Fruit fly (Drosophila melanogaster) whole organism, embryonic: ENCODE results near the gene rgn.

Experiments
- BEAF-32 ChIP-seq: fragments of 200-800 bp; sonication (Bioruptor generic); optimal IDR thresholded peaks from 3 replicates; lab custom pipeline; 2017; ENCODE audit warnings: missing biosample characterization, missing genetic modification characterization, mild to moderate bottlenecking, moderate library complexity, missing genetic modification reagents
- CG12071 ChIP-seq: fragments of 200-800 bp; sonication (Bioruptor generic); optimal IDR thresholded peaks from 3 replicates; lab custom pipeline; 2018; ENCODE audit warnings: missing biosample characterization, mild to moderate bottlenecking, missing genetic modification characterization
- CG12659 ChIP-seq: fragments of 200-800 bp; sonication (Bioruptor generic); optimal IDR thresholded peaks from 3 replicates; lab custom pipeline; 2017; ENCODE audit warnings: mild to moderate bottlenecking, missing biosample characterization, missing genetic modification reagents, missing genetic modification characterization
- CG13287 ChIP-seq: fragments of 200-800 bp; sonication (Bioruptor generic); IDR thresholded peaks from 2 replicates; pipeline ENCODE4 v1.3.6; 2022; ENCODE audit warnings: missing biosample characterization, missing genetic modification characterization; ENCODE audit not compliant: partially characterized antibody
- CG17186 ChIP-seq: fragments of 200-800 bp; sonication (Bioruptor generic); optimal IDR thresholded peaks from 3 replicates; lab custom pipeline; 2017; ENCODE audit warnings: missing biosample characterization, missing genetic modification reagents, missing genetic modification characterization
- CG17328 ChIP-seq: fragments of 200-800 bp; sonication (Bioruptor generic); IDR thresholded peaks from 2 replicates; pipeline ENCODE4 v1.3.6; 2022; ENCODE audit warnings: missing biosample characterization, missing genetic modification characterization
- CG2116 ChIP-seq: fragments of 200-800 bp; sonication (Bioruptor generic); optimal IDR thresholded peaks from 3 replicates; lab custom pipeline; 2018; ENCODE audit warnings: missing biosample characterization, mild to moderate bottlenecking, missing genetic modification characterization
- CG2129 ChIP-seq: fragments of 200-800 bp; sonication (Bioruptor generic); IDR thresholded peaks from 2 replicates; pipeline ENCODE4 v1.3.6; 2022; ENCODE audit warnings: missing biosample characterization, missing genetic modification characterization; ENCODE audit not compliant: partially characterized antibody
- CG2678 ChIP-seq: fragments of 200-800 bp; sonication (Bioruptor generic); optimal IDR thresholded peaks from 3 replicates; lab custom pipeline; 2019; ENCODE audit warnings: missing biosample characterization, mild to moderate bottlenecking, missing genetic modification characterization, moderate library complexity
- CG34224 ChIP-seq: fragments of 200-800 bp; sonication (Bioruptor generic); IDR thresholded peaks from 3 replicates; pipeline ENCODE4 v1.3.6; 2022; ENCODE audit warnings: missing biosample characterization, missing genetic modification characterization; ENCODE audit not compliant: partially characterized antibody
- CG34376 ChIP-seq: fragments of 200-800 bp; sonication (Bioruptor generic); optimal IDR thresholded peaks from 2 replicates; lab custom pipeline; 2018; ENCODE audit warnings: missing biosample characterization, mild to moderate bottlenecking, missing genetic modification characterization
- CG4617 ChIP-seq: fragments of 200-800 bp; sonication (Bioruptor generic); optimal IDR thresholded peaks from 3 replicates; lab custom pipeline; 2016; ENCODE audit warnings: missing biosample characterization, missing genetic modification characterization, borderline replicate concordance
- CG6854 ChIP-seq: fragments of 200-800 bp; sonication (Bioruptor generic); optimal IDR thresholded peaks from 3 replicates; lab custom pipeline; 2017; ENCODE audit warnings: missing biosample characterization, mild to moderate bottlenecking, missing genetic modification characterization
- CTCF ChIP-seq: fragments of 200-800 bp; sonication (Bioruptor generic); optimal IDR thresholded peaks from 2 replicates; lab custom pipeline; 2017; ENCODE audit warnings: missing biosample characterization, mild to moderate bottlenecking, missing genetic modification characterization, moderate library complexity
- Dll ChIP-seq: fragments of 200-800 bp; sonication (Bioruptor generic); IDR thresholded peaks from 4 replicates; pipeline ENCODE4 v1.3.6; 2022; ENCODE audit warnings: missing biosample characterization, missing genetic modification characterization; ENCODE audit not compliant: partially characterized antibody
- Doc3 ChIP-seq: fragments of 200-800 bp; sonication (Bioruptor generic); IDR thresholded peaks from 3 replicates; pipeline ENCODE4 v1.3.6; 2022; ENCODE audit warnings: missing biosample characterization, missing genetic modification characterization; ENCODE audit not compliant: partially characterized antibody
- Dp ChIP-seq: fragments of 200-800 bp; sonication (Bioruptor generic); optimal IDR thresholded peaks from 2 replicates; lab custom pipeline; 2018; ENCODE audit warnings: missing biosample characterization, mild to moderate bottlenecking, missing genetic modification characterization, moderate library complexity
- Dref ChIP-seq: fragments of 200-800 bp; sonication (Bioruptor generic); IDR thresholded peaks from 2 replicates; pipeline ENCODE4 v1.3.6; 2022; ENCODE audit warnings: missing biosample characterization, missing genetic modification characterization
- HLH4C ChIP-seq: fragments of 200-800 bp; sonication (Bioruptor generic); IDR thresholded peaks from 3 replicates; pipeline ENCODE4 v1.3.6; 2022; ENCODE audit warnings: missing biosample characterization, missing genetic modification characterization; ENCODE audit not compliant: partially characterized antibody
- MESR4 ChIP-seq: fragments of 200-800 bp; sonication (Bioruptor generic); optimal IDR thresholded peaks from 2 replicates; lab custom pipeline; 2018; ENCODE audit warnings: missing biosample characterization, mild to moderate bottlenecking, missing genetic modification characterization, moderate library complexity
- Opbp ChIP-seq: fragments of 200-800 bp; sonication (Bioruptor generic); IDR thresholded peaks from 3 replicates; pipeline ENCODE4 v1.3.6; 2022; ENCODE audit warnings: missing biosample characterization, missing genetic modification characterization; ENCODE audit not compliant: partially characterized antibody
- Taf1 ChIP-seq: fragments of 200-800 bp; sonication (Bioruptor generic); IDR thresholded peaks from 2 replicates; pipeline ENCODE4 v1.3.6; 2022; ENCODE audit warnings: missing biosample characterization, missing genetic modification characterization
- YL-1 ChIP-seq: fragments of 200-800 bp; sonication (Bioruptor generic); optimal IDR thresholded peaks from 3 replicates; lab custom pipeline; 2017; ENCODE audit warnings: missing biosample characterization, mild to moderate bottlenecking, missing genetic modification characterization
- ato ChIP-seq: fragments of 200-800 bp; sonication (Bioruptor generic); IDR thresholded peaks from 2 replicates; pipeline ENCODE4 v1.3.6; 2022; ENCODE audit warnings: missing biosample characterization, missing genetic modification characterization; ENCODE audit not compliant: partially characterized antibody
- bab2 ChIP-seq: fragments of 200-800 bp; sonication (Bioruptor generic); optimal IDR thresholded peaks from 2 replicates; lab custom pipeline; 2016; ENCODE audit warnings: missing biosample characterization, missing genetic modification characterization
- bbx ChIP-seq: fragments of 200-800 bp; sonication (Bioruptor generic); IDR thresholded peaks from 2 replicates; pipeline ENCODE4 v1.3.6; 2022; ENCODE audit warnings: missing biosample characterization, missing genetic modification characterization; ENCODE audit not compliant: partially characterized antibody
- chinmo ChIP-seq: fragments of 200-800 bp; sonication (Bioruptor generic); IDR thresholded peaks from 4 replicates; pipeline ENCODE4 v1.3.6; 2022; ENCODE audit warnings: missing biosample characterization, missing genetic modification characterization; ENCODE audit not compliant: partially characterized antibody
- chn ChIP-seq: fragments of 200-800 bp; sonication (Bioruptor generic); optimal IDR thresholded peaks from 2 replicates; lab custom pipeline; 2016; ENCODE audit warnings: missing biosample characterization, missing genetic modification characterization
- crp ChIP-seq, 2 experiments: fragments of 200-800 bp; sonication (Bioruptor generic); optimal IDR thresholded peaks; 2 replicates in 1 of 2; 3 replicates in 1 of 2; lab custom pipeline; 2017; ENCODE audit warnings: missing biosample characterization in 2 of 2, missing genetic modification characterization in 2 of 2, mild to moderate bottlenecking in 1 of 2, moderate library complexity in 1 of 2
- dm ChIP-seq: fragments of 200-800 bp; sonication (Bioruptor generic); optimal IDR thresholded peaks from 3 replicates; lab custom pipeline; 2016; ENCODE audit warnings: missing biosample characterization, missing genetic modification characterization
- eyg ChIP-seq: fragments of 200-800 bp; sonication (Bioruptor generic); optimal IDR thresholded peaks from 3 replicates; lab custom pipeline; 2016; ENCODE audit warnings: missing biosample characterization, missing genetic modification characterization
- gfzf ChIP-seq: fragments of 200-800 bp; sonication (Bioruptor generic); optimal IDR thresholded peaks from 2 replicates; lab custom pipeline; 2016; ENCODE audit warnings: missing biosample characterization, mild to moderate bottlenecking, missing genetic modification characterization, moderate library complexity
- hb ChIP-seq: fragments of 200-800 bp; sonication (Bioruptor generic); IDR thresholded peaks from 3 replicates; pipeline ENCODE4 v1.3.6; 2022; ENCODE audit warnings: missing biosample characterization, missing genetic modification characterization; ENCODE audit not compliant: partially characterized antibody
- hbn ChIP-seq: fragments of 200-800 bp; sonication (Bioruptor generic); IDR thresholded peaks from 2 replicates; pipeline ENCODE4 v1.3.6; 2022; ENCODE audit warnings: missing biosample characterization, missing genetic modification characterization; ENCODE audit not compliant: partially characterized antibody
- mld ChIP-seq: fragments of 200-800 bp; sonication (Bioruptor generic); IDR thresholded peaks from 3 replicates; pipeline ENCODE4 v1.3.6; 2022; ENCODE audit warnings: missing biosample characterization, missing genetic modification characterization; ENCODE audit not compliant: partially characterized antibody
- nerfin-2 ChIP-seq: fragments of 200-800 bp; sonication (Bioruptor generic); IDR thresholded peaks from 2 replicates; pipeline ENCODE4 v1.3.6; 2022; ENCODE audit warnings: missing biosample characterization, missing genetic modification characterization; ENCODE audit not compliant: partially characterized antibody
- pnt ChIP-seq: fragments of 200-800 bp; sonication (Bioruptor generic); optimal IDR thresholded peaks from 3 replicates; lab custom pipeline; 2016; ENCODE audit warnings: missing biosample characterization, missing genetic modification characterization
- pzg ChIP-seq: fragments of 200-800 bp; sonication (Bioruptor generic); optimal IDR thresholded peaks from 3 replicates; lab custom pipeline; 2018; ENCODE audit warnings: missing biosample characterization, mild to moderate bottlenecking, missing genetic modification characterization, moderate library complexity
- run ChIP-seq: fragments of 200-800 bp; sonication (Bioruptor generic); optimal IDR thresholded peaks from 3 replicates; lab custom pipeline; 2018; ENCODE audit warnings: missing biosample characterization, mild to moderate bottlenecking, missing genetic modification characterization
- sisA ChIP-seq: fragments of 200-800 bp; sonication (Bioruptor generic); IDR thresholded peaks from 2 replicates; pipeline ENCODE4 v1.3.6; 2022; ENCODE audit warnings: missing biosample characterization, missing genetic modification characterization
- slou ChIP-seq: fragments of 200-800 bp; sonication (Bioruptor generic); optimal IDR thresholded peaks from 3 replicates; lab custom pipeline; 2016; ENCODE audit warnings: missing biosample characterization, missing genetic modification characterization
- sna ChIP-seq: fragments of 200-800 bp; sonication (Bioruptor generic); IDR thresholded peaks from 2 replicates; pipeline ENCODE4 v1.3.6; 2022; ENCODE audit warnings: missing biosample characterization, missing genetic modification characterization; ENCODE audit not compliant: partially characterized antibody
- stwl ChIP-seq: fragments of 200-800 bp; sonication (Bioruptor generic); optimal IDR thresholded peaks from 3 replicates; lab custom pipeline; 2018; ENCODE audit warnings: missing biosample characterization, mild to moderate bottlenecking, missing genetic modification characterization, moderate library complexity
- tna ChIP-seq: fragments of 200-800 bp; sonication (Bioruptor generic); IDR thresholded peaks from 2 replicates; pipeline ENCODE4 v1.3.6; 2022; ENCODE audit warnings: missing biosample characterization, missing genetic modification characterization; ENCODE audit not compliant: partially characterized antibody
- trem ChIP-seq: fragments of 200-800 bp; optimal IDR thresholded peaks from 3 replicates; lab custom pipeline; 2019; ENCODE audit warnings: missing biosample characterization, mild to moderate bottlenecking, missing genetic modification characterization, moderate library complexity
- unc-4 ChIP-seq: fragments of 200-800 bp; sonication (Bioruptor generic); IDR thresholded peaks from 2 replicates; pipeline ENCODE4 v1.3.6; 2022; ENCODE audit warnings: missing biosample characterization, missing genetic modification characterization; ENCODE audit not compliant: partially characterized antibody
- zen2 ChIP-seq: fragments of 200-800 bp; sonication (Bioruptor generic); IDR thresholded peaks from 3 replicates; pipeline ENCODE4 v1.3.6; 2022; ENCODE audit warnings: missing biosample characterization, missing genetic modification characterization; ENCODE audit not compliant: partially characterized antibody

The rgn gene

DNA sequence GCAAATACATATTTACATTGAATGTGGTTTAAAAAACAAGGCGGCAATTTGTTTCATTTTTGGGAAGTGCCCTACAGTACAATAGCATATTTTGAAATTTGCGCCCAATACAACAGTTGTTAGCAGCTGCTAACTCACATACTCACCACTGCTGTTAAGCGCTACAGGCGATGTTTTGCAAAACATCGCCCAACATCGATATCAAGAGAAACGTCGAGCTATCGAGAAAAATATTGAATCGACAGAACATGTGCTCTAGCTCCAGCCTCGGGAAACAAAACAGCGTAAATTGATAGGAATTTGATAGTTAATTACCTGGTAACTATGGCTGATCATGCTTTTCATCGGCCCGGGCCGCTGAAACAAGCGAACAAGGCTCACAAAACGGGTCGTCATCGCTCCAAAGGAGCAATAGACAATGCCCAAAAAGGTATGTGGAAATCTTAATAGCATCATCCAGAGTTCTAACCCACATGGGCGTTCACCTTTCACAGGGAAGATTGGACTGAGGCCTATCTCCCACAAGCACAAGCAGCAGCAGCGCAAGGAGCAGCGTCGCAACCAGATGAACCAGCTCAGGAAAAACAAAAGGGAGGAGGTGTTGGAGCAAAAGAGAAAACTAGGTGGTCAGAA is 47.2 kb upstream of the rgn start, which contains the start of gene Tsr1 (continued):
- TF ChIP-seq CG34376 (GFP tag; lab: Kevin White, UChicago) (no peak), Doc3 (peak; percentile 78), CG17186 (GFP tag; lab: Kevin White, UChicago) (peak; percentile 88), CG12659 (no peak), pzg (peak; percentile 69), bab2 (GFP tag; lab: Kevin White, UChicago) (no peak), gfzf (GFP tag; lab: Kevin White, UChicago) (peak; percentile 19), pnt (no peak), BEAF-32 (GFP tag; lab: Kevin White, UChicago) (peak; percentile 82), dm (GFP tag; lab: Kevin White, UChicago) (peak; percentile 96), YL-1 (GFP tag; lab: Kevin White, UChicago) (peak; percentile 78), Dref (peak; percentile 80), sisA (GFP tag; lab: Robert Waterston, UW) (no peak), sna (GFP tag; lab: Robert Waterston, UW) (peak; percentile 85), Dp (GFP tag; lab: Kevin White, UChicago) (peak; percentile 88), crp (GFP tag; optimal IDR thresholded peaks at IDR 0.05; lab: Kevin White, UChicago) (peak in 1 of 2 experiments; percentile 52), nerfin-2 (GFP tag; lab: Robert Waterston, UW) (peak; percentile 83), stwl (tag; lab: Kevin White, UChicago) (peak; percentile 43), tna (GFP tag; lab: Robert Waterston, UW) (peak; percentile 67), chn (GFP tag; lab: Kevin White, UChicago) (no peak), hbn (GFP tag; lab: Robert Waterston, UW) (peak; percentile 83), CG13287 (peak; percentile 94), CG34224 (peak; percentile 94), hb (peak; percentile 55; the same call in 1 of the 3 replicates), CG17328 (GFP tag; lab: Robert Waterston, UW) (no peak), slou (GFP tag; lab: Kevin White, UChicago) (no peak), CG4617 (GFP tag; lab: Kevin White, UChicago) (peak; percentile 32), zen2 (GFP tag; lab: Robert Waterston, UW) (peak; percentile 94), ato (GFP tag; lab: Robert Waterston, UW) (peak; percentile 83; the same call in 1 of the 2 replicates), chinmo (GFP tag; lab: Robert Waterston, UW) (peak; percentile 94), CG6854 (GFP tag; lab: Kevin White, UChicago) (no peak), Taf1 (GFP tag; lab: Robert Waterston, UW) (no peak), CTCF (GFP tag; lab: Kevin White, UChicago) (peak; percentile 12), bbx (GFP tag; lab: Robert Waterston, UW) (peak; percentile 92), MESR4 (GFP tag; lab: Kevin White, UChicago) (peak; percentile 81), CG2129 (GFP tag; lab: Robert Waterston, UW) (peak; percentile 67), Opbp (peak; percentile 89), Dll (GFP tag; lab: Robert Waterston, UW) (peak; percentile 88), run (no peak), CG2116 (peak; percentile 68), mld (GFP tag; lab: Robert Waterston, UW) (peak; percentile 82), eyg (GFP tag; lab: Kevin White, UChicago) (no peak), CG2678 (tag; lab: Kevin White, UChicago) (no peak), HLH4C (peak; percentile 80), CG12071 (GFP tag; lab: Kevin White, UChicago) (no peak), unc-4 (peak; percentile 90), trem (tag; lab: Kevin White, UChicago) (peak; percentile 47)
